Worm (Caenorhabditis elegans) whole organism, L3 larva: Measurements from ENCODE around the gene F21C10.7.

Experiments
- R02D3.7 ChIP-seq: fragments of 150-350 bp; optimal IDR thresholded peaks from 2 replicates; lab custom pipeline; 2014; ENCODE audit warnings: missing biosample characterization, missing genetic modification characterization
- ZK546.5 ChIP-seq: sonication (generic microtip); optimal IDR thresholded peaks from 2 replicates; lab custom pipeline; 2017; ENCODE audit warnings: missing biosample characterization, missing genetic modification characterization
- ceh-82 ChIP-seq: fragments of 150-350 bp; optimal IDR thresholded peaks from 2 replicates; lab custom pipeline; 2014; ENCODE audit warnings: missing biosample characterization, missing genetic modification characterization
- fkh-2 ChIP-seq: fragments of 150-350 bp; optimal IDR thresholded peaks from 2 replicates; lab custom pipeline; 2014; ENCODE audit warnings: missing biosample characterization, missing genetic modification reagents, missing genetic modification characterization
- fos-1 ChIP-seq: fragments of 150-350 bp; optimal IDR thresholded peaks from 2 replicates; lab custom pipeline; 2014; ENCODE audit warnings: missing biosample characterization, missing genetic modification characterization
- lin-39 ChIP-seq: fragments of 150-350 bp; optimal IDR thresholded peaks from 2 replicates; lab custom pipeline; 2018; ENCODE audit warnings: missing biosample characterization, missing genetic modification reagents, missing genetic modification characterization
- nhr-11 ChIP-seq: fragments of 150-350 bp; optimal IDR thresholded peaks from 2 replicates; lab custom pipeline; 2014; ENCODE audit warnings: missing biosample characterization, missing genetic modification characterization
- nhr-237 ChIP-seq: fragments of 150-350 bp; optimal IDR thresholded peaks from 2 replicates; lab custom pipeline; 2014; ENCODE audit warnings: missing biosample characterization, missing genetic modification characterization
- nhr-28 ChIP-seq: fragments of 150-350 bp; optimal IDR thresholded peaks from 2 replicates; lab custom pipeline; 2014; ENCODE audit warnings: missing biosample characterization, missing genetic modification characterization
- pqm-1 ChIP-seq: fragments of 150-350 bp; optimal IDR thresholded peaks from 2 replicates; lab custom pipeline; 2017; ENCODE audit warnings: missing biosample characterization, missing genetic modification characterization, inconsistent platforms
- snpc-4 ChIP-seq: fragments of 150-350 bp; optimal IDR thresholded peaks from 2 replicates; lab custom pipeline; 2014; ENCODE audit warnings: missing biosample characterization, missing genetic modification characterization
- tbx-2 ChIP-seq: sonication (generic microtip); optimal IDR thresholded peaks from 2 replicates; lab custom pipeline; 2016; ENCODE audit warnings: mild to moderate bottlenecking, missing genetic modification characterization, missing compliant biosample characterization
- zag-1 ChIP-seq: fragments of 150-350 bp; optimal IDR thresholded peaks from 2 replicates; lab custom pipeline; 2014; ENCODE audit warnings: missing biosample characterization, missing genetic modification characterization

- TF ChIP-seq nhr-28 (tag; lab: Kevin White, UChicago): no peak
- TF ChIP-seq lin-39 (tag; lab: Kevin White, UChicago): no peak
- no peak for TF ChIP-seq tbx-2 (tag; lab: Kevin White, UChicago)
- TF ChIP-seq ceh-82 (tag; lab: Kevin White, UChicago): no peak
- no peak for TF ChIP-seq R02D3.7 (tag; lab: Kevin White, UChicago)
- TF ChIP-seq fkh-2 (tag; lab: Kevin White, UChicago): no peak
- no peak for TF ChIP-seq pqm-1 (tag; lab: Kevin White, UChicago)
- TF ChIP-seq nhr-237 (tag; lab: Kevin White, UChicago): no peak
- no peak for TF ChIP-seq snpc-4 (tag; lab: Kevin White, UChicago)
- TF ChIP-seq ZK546.5 (tag; lab: Kevin White, UChicago): no peak
- TF ChIP-seq zag-1 (tag; lab: Kevin White, UChicago): no peak
- no peak for TF ChIP-seq nhr-11 (tag; lab: Kevin White, UChicago)
- TF ChIP-seq fos-1: no peak
Measured at ce11 chrV:9098280-9098973, 14.1 kb upstream of the F21C10.7 start, which contains the start of gene F21C10.9.
